Fruit fly (Drosophila melanogaster): ENCODE results near the gene CG15747.

CG15747 gene

DNA sequence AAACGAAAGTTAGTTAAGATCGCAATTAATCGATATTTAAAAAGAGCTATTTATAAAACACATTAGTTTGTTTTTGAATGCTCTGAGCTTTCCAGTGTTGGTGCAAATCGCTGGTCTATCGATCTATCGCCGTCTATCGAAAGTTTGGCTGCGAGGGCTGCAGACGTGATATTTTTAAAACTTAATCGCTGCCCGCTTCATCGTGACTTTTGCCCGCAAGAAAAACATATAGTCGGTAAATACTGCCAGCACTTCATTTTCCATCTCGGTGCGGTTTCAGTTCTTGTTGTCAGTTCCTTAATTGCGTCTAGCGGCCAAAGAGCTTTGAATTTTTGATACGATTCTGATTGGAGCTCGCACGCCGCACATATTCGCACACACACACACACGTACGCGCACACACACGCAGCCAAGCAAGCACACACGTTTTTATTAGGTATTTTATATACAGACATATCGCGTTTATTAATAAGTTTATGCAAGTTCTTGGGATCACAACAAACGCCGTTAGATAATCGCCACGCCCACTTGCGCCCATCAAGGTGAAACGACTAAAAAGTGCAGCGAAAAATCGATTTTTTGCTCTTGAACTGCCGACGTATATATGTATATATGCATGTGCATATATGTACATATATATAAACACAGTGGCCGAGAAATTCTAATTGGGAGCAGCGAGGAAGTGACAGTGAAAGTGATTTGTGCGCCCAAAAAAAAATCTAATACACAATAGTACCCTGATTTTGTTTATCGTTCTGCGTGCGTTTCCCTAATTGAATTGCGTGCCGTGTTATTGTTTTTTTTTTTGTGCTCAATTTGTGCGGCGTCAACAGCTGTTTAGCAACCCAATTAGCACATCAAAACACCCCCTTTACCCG, 32.9 kb downstream of the CG15747 start (continued):
- no peak for TF ChIP-seq Dip3 (GFP tag; optimal IDR thresholded peaks at IDR 0.05)
- no peak for TF ChIP-seq ranshi (GFP tag; IDR thresholded peaks at IDR 0.05)
- TF ChIP-seq Side (GFP tag; optimal IDR thresholded peaks at IDR 0.05): peak; percentile 18
- 0 out of 3 replicates have a peak, but pooled peaks have one; percentile 23 for TF ChIP-seq dysf (GFP tag; IDR thresholded peaks at IDR 0.05)
- no peak for TF ChIP-seq CG4404 (GFP tag; IDR thresholded peaks at IDR 0.05)
- no peak for TF ChIP-seq prd (optimal IDR thresholded peaks at IDR 0.05)
- TF ChIP-seq prd (GFP tag; IDR thresholded peaks at IDR 0.05): 0 out of 3 replicates have a peak, but pooled peaks have one; percentile 16
- TF ChIP-seq ken (GFP tag; IDR thresholded peaks at IDR 0.05): no peak
- peak; percentile 90 for TF ChIP-seq Med (GFP tag)
- TF ChIP-seq gfzf (GFP tag; optimal IDR thresholded peaks at IDR 0.05): peak; percentile 33
- TF ChIP-seq CkIIα-i1 (GFP tag; IDR thresholded peaks at IDR 0.05): no peak
- TF ChIP-seq CG2678 (tag; optimal IDR thresholded peaks at IDR 0.05): no peak
- TF ChIP-seq abd-A (tag; optimal IDR thresholded peaks at IDR 0.05): no peak
- TF ChIP-seq CG6854 (GFP tag; optimal IDR thresholded peaks at IDR 0.05): no peak
- TF ChIP-seq exex (tag; optimal IDR thresholded peaks at IDR 0.05): peak; percentile 62
- TF ChIP-seq Aef1 (GFP tag; IDR thresholded peaks at IDR 0.05): no peak
- no peak for TF ChIP-seq CG11247 (GFP tag; IDR thresholded peaks at IDR 0.05)
- peak; percentile 13 for TF ChIP-seq grau (tag; optimal IDR thresholded peaks at IDR 0.05)
- no peak for TF ChIP-seq CG33213 (GFP tag; optimal IDR thresholded peaks at IDR 0.05)
- peak; percentile 65 for TF ChIP-seq Scr (GFP tag; IDR thresholded peaks at IDR 0.05; ENCODE audit: partially characterized antibody)
- TF ChIP-seq unc-4 (GFP tag; IDR thresholded peaks at IDR 0.05; ENCODE audit: partially characterized antibody): peak; percentile 60
- TF ChIP-seq CG12155 (GFP tag; optimal IDR thresholded peaks at IDR 0.05): no peak
- TF ChIP-seq toy (GFP tag; IDR thresholded peaks at IDR 0.05): no peak
- TF ChIP-seq bcd (GFP tag; optimal IDR thresholded peaks at IDR 0.05): no peak
- TF ChIP-seq sna (GFP tag; IDR thresholded peaks at IDR 0.05; ENCODE audit: partially characterized antibody): peak; percentile 73
- no peak for TF ChIP-seq vfl (GFP tag; optimal IDR thresholded peaks at IDR 0.05)
- TF ChIP-seq CG7357 (GFP tag; IDR thresholded peaks at IDR 0.05): no peak
- TF ChIP-seq bsh (GFP tag; optimal IDR thresholded peaks at IDR 0.05): no peak
- TF ChIP-seq nerfin-2 (GFP tag; IDR thresholded peaks at IDR 0.05; ENCODE audit: partially characterized antibody): peak; percentile 62
- TF ChIP-seq CG3281 (GFP tag; optimal IDR thresholded peaks at IDR 0.05): peak; percentile 13
- no peak for TF ChIP-seq CG6683 (GFP tag; optimal IDR thresholded peaks at IDR 0.05)
- peak; percentile 5 for TF ChIP-seq Asciz (GFP tag; optimal IDR thresholded peaks at IDR 0.05)
- no peak for TF ChIP-seq CG15601 (tag; optimal IDR thresholded peaks at IDR 0.05)
- TF ChIP-seq CG7963 (GFP tag; IDR thresholded peaks at IDR 0.05; ENCODE audit: partially characterized antibody): 0 out of 3 replicates have a peak, but pooled peaks have one; percentile 42
- no peak for TF ChIP-seq dati (GFP tag; IDR thresholded peaks at IDR 0.05)
- peak; percentile 7 for TF ChIP-seq sd (tag; optimal IDR thresholded peaks at IDR 0.05)
- TF ChIP-seq Dref (GFP tag; IDR thresholded peaks at IDR 0.05): peak; percentile 82
- TF ChIP-seq CG12236 (GFP tag; optimal IDR thresholded peaks at IDR 0.05): no peak
- no peak for TF ChIP-seq CG10959 (GFP tag; IDR thresholded peaks at IDR 0.05)
- TF ChIP-seq CG2202 (tag; optimal IDR thresholded peaks at IDR 0.05): no peak
- 0 out of 4 replicates have a peak, but pooled peaks have one; percentile 50 for TF ChIP-seq chinmo (GFP tag; IDR thresholded peaks at IDR 0.05; ENCODE audit: partially characterized antibody)
- no peak; the same call in 2 of the 3 replicates for TF ChIP-seq zen2 (GFP tag; IDR thresholded peaks at IDR 0.05; ENCODE audit: partially characterized antibody)
- TF ChIP-seq CG2712 (tag; optimal IDR thresholded peaks at IDR 0.05): peak; percentile 4
- TF ChIP-seq Trl (optimal IDR thresholded peaks at IDR 0.05): no peak
- no peak for TF ChIP-seq Trl (GFP tag; optimal IDR thresholded peaks at IDR 0.05)
- TF ChIP-seq knrl (GFP tag; IDR thresholded peaks at IDR 0.05; ENCODE audit: partially characterized antibody): peak; percentile 58
- TF ChIP-seq Fer1 (GFP tag; optimal IDR thresholded peaks at IDR 0.05): no peak
- TF ChIP-seq zfh2 (GFP tag; optimal IDR thresholded peaks at IDR 0.05): peak; percentile 26
- TF ChIP-seq ham (GFP tag; IDR thresholded peaks at IDR 0.05): no peak
